Worm (Caenorhabditis elegans) whole organism, L2 larva: ENCODE results near the gene mul-1.

Experiments
- C34F6.9 ChIP-seq: fragments of 150-350 bp; optimal IDR thresholded peaks from 2 replicates; lab custom pipeline; 2014; ENCODE audit warnings: missing biosample characterization, missing genetic modification characterization
- mab-5 ChIP-seq: fragments of 150-350 bp; optimal IDR thresholded peaks from 2 replicates; lab custom pipeline; 2014; ENCODE audit warnings: missing biosample characterization, missing genetic modification characterization
- nhr-23 ChIP-seq: fragments of 150-350 bp; optimal IDR thresholded peaks from 2 replicates; lab custom pipeline; 2014; ENCODE audit warnings: missing biosample characterization, missing genetic modification reagents, missing genetic modification characterization
- unc-39 ChIP-seq: fragments of 150-350 bp; optimal IDR thresholded peaks from 2 replicates; lab custom pipeline; 2014; ENCODE audit warnings: missing biosample characterization, missing genetic modification characterization
- zag-1 ChIP-seq: fragments of 150-350 bp; optimal IDR thresholded peaks from 2 replicates; lab custom pipeline; 2014; ENCODE audit warnings: missing biosample characterization, missing genetic modification characterization

- TF ChIP-seq mab-5 (tag; lab: Kevin White, UChicago) (no peak), C34F6.9 (tag; lab: Kevin White, UChicago) (no peak), zag-1 (tag; lab: Kevin White, UChicago) (no peak), nhr-23 (no peak), unc-39 (tag; lab: Kevin White, UChicago) (no peak)
Observed at ce11 chrIV:4135744-4136143, 12.8 kb upstream of the mul-1 start, which contains the start of gene F49F1.17.
